Worm (Caenorhabditis elegans) whole organism, early embryonic: ENCODE data around the gene F14E5.2.

Source experiments
- B0310.2 ChIP-seq: sonication (generic microtip); optimal IDR thresholded peaks from 2 replicates; lab custom pipeline; 2016; ENCODE audit warnings: mild to moderate bottlenecking, missing genetic modification characterization, missing compliant biosample characterization
- F13C5.2 ChIP-seq: sonication (generic microtip); optimal IDR thresholded peaks from 2 replicates; lab custom pipeline; 2017; ENCODE audit warnings: mild to moderate bottlenecking, missing genetic modification characterization, inconsistent platforms, missing compliant biosample characterization
- aly-1 ChIP-seq: sonication (generic microtip); optimal IDR thresholded peaks from 2 replicates; lab custom pipeline; 2016; ENCODE audit warnings: missing genetic modification characterization, missing compliant biosample characterization
- ama-1 ChIP-seq: fragments of 150-350 bp; optimal IDR thresholded peaks from 2 replicates; lab custom pipeline; 2014
- ceh-13 ChIP-seq: fragments of 200-800 bp; sonication (Bioruptor generic); optimal IDR thresholded peaks from 2 replicates; lab custom pipeline; 2018; ENCODE audit warnings: mild to moderate bottlenecking, missing genetic modification characterization, missing compliant biosample characterization
- ceh-36 ChIP-seq: sonication (generic microtip); optimal IDR thresholded peaks from 2 replicates; lab custom pipeline; 2016; ENCODE audit warnings: missing genetic modification characterization, inconsistent platforms, missing compliant biosample characterization
- ets-7 ChIP-seq: sonication (generic microtip); optimal IDR thresholded peaks from 2 replicates; lab custom pipeline; 2016; ENCODE audit warnings: missing genotype, missing genetic modification characterization, missing compliant biosample characterization
- flt-1 ChIP-seq: fragments of 200-800 bp; sonication (Bioruptor generic); IDR thresholded peaks from 2 replicates; pipeline ENCODE4 v1.3.6; 2022; ENCODE audit warnings: missing genetic modification characterization, missing compliant biosample characterization
- hmbx-1 ChIP-seq: sonication (generic microtip); optimal IDR thresholded peaks from 2 replicates; lab custom pipeline; 2016; ENCODE audit warnings: mild to moderate bottlenecking, missing genetic modification characterization, missing compliant biosample characterization
- hmg-4 ChIP-seq: fragments of 200-800 bp; sonication (Bioruptor generic); optimal IDR thresholded peaks from 2 replicates; lab custom pipeline; 2018; ENCODE audit warnings: mild to moderate bottlenecking, missing genetic modification characterization, missing compliant biosample characterization
- hnd-1 ChIP-seq: sonication (generic microtip); optimal IDR thresholded peaks from 2 replicates; lab custom pipeline; 2016; ENCODE audit warnings: missing genetic modification characterization, missing compliant biosample characterization
- pes-1 ChIP-seq: fragments of 200-800 bp; sonication (Bioruptor generic); IDR thresholded peaks from 2 replicates; pipeline ENCODE4 v1.3.6; 2022; ENCODE audit warnings: missing genetic modification reagents, missing genetic modification characterization, missing compliant biosample characterization
- scrt-1 ChIP-seq: fragments of 200-800 bp; sonication (Bioruptor generic); IDR thresholded peaks from 2 replicates; pipeline ENCODE4 v1.3.6; 2022; ENCODE audit warnings: missing genetic modification characterization, missing compliant biosample characterization
- sea-1 ChIP-seq: fragments of 200-800 bp; sonication (Bioruptor generic); conservative IDR thresholded peaks from 2 replicates; pipeline ENCODE4 v1.3.6; 2022; ENCODE audit warnings: missing genetic modification characterization, missing compliant biosample characterization
- tbx-11 ChIP-seq: fragments of 200-800 bp; sonication (Bioruptor generic); IDR thresholded peaks from 2 replicates; pipeline ENCODE4 v1.3.6; 2022; ENCODE audit warnings: missing genetic modification characterization, missing compliant biosample characterization
- tbx-37 ChIP-seq: fragments of 200-800 bp; sonication (Bioruptor generic); conservative IDR thresholded peaks from 2 replicates; pipeline ENCODE4 v1.3.6; 2022; ENCODE audit warnings: missing genetic modification reagents, missing genetic modification characterization, missing compliant biosample characterization
- tra-4 ChIP-seq: sonication (generic microtip); optimal IDR thresholded peaks from 2 replicates; lab custom pipeline; 2017; ENCODE audit warnings: missing genetic modification characterization, missing compliant biosample characterization

F14E5.2 gene

ce11 chrII:8456094-8456493 lies 27.4 kb upstream of the F14E5.2 start, which contains the start of gene F22B5.6:
F22B5.6 (minus strand) TSS chrII:8456194.
- TF ChIP-seq hmbx-1 (tag; lab: Kevin White, UChicago) (no peak), ama-1 (lab: Kevin White, UChicago) (no peak), ets-7 (tag; lab: Kevin White, UChicago) (no peak), ceh-13 (GFP tag; lab: Kevin White, UChicago) (no peak), flt-1 (GFP tag; lab: Robert Waterston, UW) (no peak), hmg-4 (GFP tag; lab: Kevin White, UChicago) (no peak), F13C5.2 (tag; lab: Kevin White, UChicago) (no peak), sea-1 (GFP tag; lab: Robert Waterston, UW) (no peak), B0310.2 (no peak), pes-1 (no peak)

DNA sequence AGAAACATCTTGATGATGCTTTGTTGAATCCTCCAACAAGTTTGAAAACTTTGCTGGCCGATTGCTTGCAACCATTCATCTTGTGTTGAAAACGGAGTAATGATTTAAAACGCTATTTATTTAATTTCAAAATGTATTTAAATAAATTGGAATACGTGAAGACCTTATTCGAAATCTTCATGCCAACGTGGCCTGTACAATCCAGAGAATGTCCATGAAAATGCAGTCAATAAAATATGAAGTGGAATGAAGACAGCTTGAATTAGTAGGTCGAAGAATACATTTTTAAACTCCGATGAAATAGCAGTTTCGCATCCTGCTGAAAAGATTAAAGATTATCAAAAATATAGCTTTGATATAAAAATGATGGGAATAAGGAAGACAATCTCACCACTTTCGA lies 25.9 kb upstream of the F14E5.2 start, which contains the start of gene F22B5.5:
Gene F22B5.5 (minus strand): TSS at position 101 of the 400 bp plus-strand sequence.
- no peak for TF ChIP-seq pes-1
- no peak for TF ChIP-seq ceh-13 (GFP tag; lab: Kevin White, UChicago)
- no peak for TF ChIP-seq aly-1
- no peak for TF ChIP-seq hmg-4 (GFP tag; lab: Kevin White, UChicago)
- no peak for TF ChIP-seq tbx-37 (GFP tag; lab: Robert Waterston, UW)
- TF ChIP-seq ets-7 (tag; lab: Kevin White, UChicago): no peak
- TF ChIP-seq hmbx-1 (tag; lab: Kevin White, UChicago): no peak
- no peak for TF ChIP-seq flt-1 (GFP tag; lab: Robert Waterston, UW)
- TF ChIP-seq B0310.2: no peak
- TF ChIP-seq hnd-1: no peak
- TF ChIP-seq F13C5.2 (tag; lab: Kevin White, UChicago): no peak
- no peak for TF ChIP-seq ama-1 (lab: Kevin White, UChicago)
- TF ChIP-seq scrt-1: no peak
- TF ChIP-seq ceh-36 (tag; lab: Kevin White, UChicago): no peak

DNA sequence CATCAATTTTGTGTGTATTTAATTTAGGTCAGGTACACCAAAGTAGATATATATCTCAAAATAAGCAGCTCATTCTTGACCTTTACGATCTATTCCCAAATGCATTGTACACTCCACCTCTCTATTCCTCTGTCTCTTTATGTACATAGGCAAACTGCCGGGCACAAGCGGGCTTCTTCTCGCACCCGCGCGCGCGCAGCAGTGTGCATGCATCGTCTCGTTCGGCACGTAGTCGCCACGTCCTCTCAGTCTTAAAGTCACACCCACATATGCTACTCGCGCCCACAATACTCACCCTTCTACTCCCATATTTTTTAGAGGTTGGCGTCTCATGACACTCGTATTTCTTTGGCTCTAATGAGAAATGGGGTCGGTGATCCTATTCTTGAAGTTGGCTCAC lies 22.8 kb upstream of the F14E5.2 start:
- TF ChIP-seq B0310.2: no peak
- TF ChIP-seq hmg-4 (GFP tag; lab: Kevin White, UChicago): no peak
- no peak for TF ChIP-seq pes-1
- TF ChIP-seq aly-1: no peak
- TF ChIP-seq sea-1 (GFP tag; lab: Robert Waterston, UW): no peak
- TF ChIP-seq ets-7 (tag; lab: Kevin White, UChicago): no peak
- TF ChIP-seq tra-4: no peak
- TF ChIP-seq ama-1 (lab: Kevin White, UChicago): no peak
- TF ChIP-seq flt-1 (GFP tag; lab: Robert Waterston, UW): no peak
- no peak for TF ChIP-seq hmbx-1 (tag; lab: Kevin White, UChicago)
- TF ChIP-seq hnd-1: no peak
- no peak for TF ChIP-seq ceh-36 (tag; lab: Kevin White, UChicago)
- no peak for TF ChIP-seq tbx-37 (GFP tag; lab: Robert Waterston, UW)
- no peak for TF ChIP-seq F13C5.2 (tag; lab: Kevin White, UChicago)
- TF ChIP-seq ceh-13 (GFP tag; lab: Kevin White, UChicago): no peak
- no peak for TF ChIP-seq scrt-1
- TF ChIP-seq tbx-11 (GFP tag; lab: Robert Waterston, UW): no peak

ce11 chrII:8450750-8451149 lies 22.1 kb upstream of the F14E5.2 start:
- TF ChIP-seq pes-1 (no peak), hnd-1 (no peak), tra-4 (no peak), flt-1 (GFP tag; lab: Robert Waterston, UW) (no peak), tbx-37 (GFP tag; lab: Robert Waterston, UW) (no peak), B0310.2 (no peak), hmbx-1 (tag; lab: Kevin White, UChicago) (no peak), ceh-36 (tag; lab: Kevin White, UChicago) (no peak), ets-7 (tag; lab: Kevin White, UChicago) (no peak)

DNA sequence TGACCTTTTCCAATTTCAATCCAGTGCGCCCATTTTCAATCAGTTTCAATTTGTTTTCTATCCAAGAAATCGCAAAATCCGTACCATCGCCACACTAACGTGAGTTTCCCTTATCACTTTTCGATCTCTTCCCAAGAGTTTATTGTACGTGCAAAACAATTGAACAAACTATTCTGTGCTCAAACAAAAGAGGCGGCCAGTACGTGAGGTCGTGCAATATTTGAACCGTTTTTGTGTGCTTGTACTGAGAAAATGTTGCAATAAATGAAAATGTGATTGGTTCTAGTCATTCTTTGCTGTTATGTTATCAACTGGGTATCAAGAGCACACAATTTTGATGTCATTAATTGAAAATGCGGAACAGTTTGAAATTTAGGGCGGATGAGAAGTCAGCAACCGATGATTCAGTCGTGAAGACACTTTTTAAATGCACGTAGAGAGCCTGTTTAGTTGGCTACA lies 21.0 kb upstream of the F14E5.2 start, which contains the start of gene F22B5.4:
Gene F22B5.4 (plus strand): TSS at position 51 of the 459 bp plus-strand sequence.
- TF ChIP-seq sea-1 (GFP tag; lab: Robert Waterston, UW): no peak
- no peak for TF ChIP-seq tbx-11 (GFP tag; lab: Robert Waterston, UW)

DNA sequence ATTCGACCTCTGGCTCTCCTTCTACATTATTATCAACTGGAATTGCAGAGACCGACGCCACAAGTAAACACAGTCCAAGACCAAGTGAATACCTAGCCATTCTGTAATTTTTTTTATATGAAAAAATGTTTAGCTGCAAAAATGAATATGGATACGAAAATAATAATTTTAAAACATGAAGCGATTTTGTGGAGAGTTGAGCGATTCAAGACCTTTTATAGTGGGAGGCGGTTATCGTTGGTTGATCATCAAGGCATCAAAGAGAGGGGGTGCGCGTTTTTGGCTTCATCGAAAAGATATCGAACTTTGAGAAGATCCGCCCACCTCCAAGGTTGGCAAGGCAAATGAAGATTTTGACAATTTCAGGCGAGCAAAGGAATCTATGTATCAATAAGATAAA lies 18.1 kb upstream of the F14E5.2 start, which contains the start of gene cut-3:
Gene cut-3 (minus strand): TSS at position 101 of the 400 bp plus-strand sequence.
- TF ChIP-seq hmbx-1 (tag; lab: Kevin White, UChicago) (no peak), hmg-4 (GFP tag; lab: Kevin White, UChicago) (no peak), hnd-1 (no peak), sea-1 (GFP tag; lab: Robert Waterston, UW) (no peak), scrt-1 (no peak), F13C5.2 (tag; lab: Kevin White, UChicago) (no peak), tbx-37 (GFP tag; lab: Robert Waterston, UW) (no peak), ceh-36 (tag; lab: Kevin White, UChicago) (no peak), ama-1 (lab: Kevin White, UChicago) (no peak), pes-1 (no peak)

- TF ChIP-seq ama-1 (lab: Kevin White, UChicago): no peak
Measured at ce11 chrII:8444007-8444406, 15.3 kb upstream of the F14E5.2 start, which contains the start of gene evl-20. evl-20 (plus strand) TSS chrII:8444307.

DNA sequence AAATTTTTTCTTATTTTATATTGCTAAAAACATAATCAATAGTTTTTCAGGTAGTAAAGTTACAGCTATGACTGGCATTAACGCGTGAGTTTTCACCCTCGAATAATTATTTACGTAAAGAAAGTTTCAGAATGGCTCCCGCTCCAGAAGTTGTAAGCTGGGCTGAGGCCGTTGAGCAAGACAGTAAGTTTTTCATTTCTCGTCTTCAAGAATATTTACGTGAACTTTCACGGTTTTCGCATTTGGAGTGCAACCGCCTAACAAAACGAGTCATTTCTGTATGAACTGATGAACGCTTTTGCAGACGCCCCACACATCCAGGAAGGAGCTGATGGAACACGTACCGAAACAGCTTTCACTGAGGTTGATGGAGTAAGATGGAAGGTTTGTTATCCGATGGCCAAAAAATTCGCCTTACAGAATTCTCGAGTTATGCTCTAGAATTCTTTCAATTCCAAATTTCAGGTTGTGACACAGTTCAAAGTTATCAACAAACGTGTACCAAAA lies 14.1 kb upstream of the F14E5.2 start, which contains the start of gene eif-3.G:
Gene eif-3.G (plus strand): TSS at position 51 of the 507 bp plus-strand sequence.
- TF ChIP-seq F13C5.2 (tag; lab: Kevin White, UChicago) (no peak), hnd-1 (no peak), tbx-37 (GFP tag; lab: Robert Waterston, UW) (no peak), hmg-4 (GFP tag; lab: Kevin White, UChicago) (no peak)
